Worm (Caenorhabditis elegans) whole organism, late embryonic: ENCODE data around the gene C15H7.4.

Source experiments
- F13H6.1 ChIP-seq: sonication (generic microtip); optimal IDR thresholded peaks from 2 replicates; lab custom pipeline; 2016; ENCODE audit warnings: missing genetic modification characterization, missing compliant biosample characterization
- ahr-1 ChIP-seq: sonication (generic microtip); optimal IDR thresholded peaks from 2 replicates; lab custom pipeline; 2016; ENCODE audit warnings: missing genetic modification characterization, missing compliant biosample characterization
- ama-1 ChIP-seq: fragments of 150-350 bp; optimal IDR thresholded peaks from 2 replicates; lab custom pipeline; 2014
- dmd-4 ChIP-seq: sonication (generic microtip); optimal IDR thresholded peaks from 2 replicates; lab custom pipeline; 2016; ENCODE audit warnings: borderline replicate concordance, missing genetic modification characterization, missing compliant biosample characterization
- dve-1 ChIP-seq: sonication (generic microtip); optimal IDR thresholded peaks from 2 replicates; lab custom pipeline; 2017; ENCODE audit warnings: antibody characterized with exemption, mild to moderate bottlenecking, missing genetic modification characterization, missing compliant biosample characterization
- gmeb-2 ChIP-seq: sonication (generic microtip); optimal IDR thresholded peaks from 2 replicates; lab custom pipeline; 2016; ENCODE audit warnings: missing genetic modification characterization, inconsistent platforms, missing compliant biosample characterization
- madf-2 ChIP-seq: sonication (generic microtip); optimal IDR thresholded peaks from 2 replicates; lab custom pipeline; 2017; ENCODE audit warnings: missing genetic modification characterization, missing compliant biosample characterization
- nhr-11 ChIP-seq: fragments of 150-350 bp; optimal IDR thresholded peaks from 2 replicates; lab custom pipeline; 2014; ENCODE audit warnings: missing biosample characterization, missing genetic modification characterization
- rnt-1 ChIP-seq: sonication (generic microtip); optimal IDR thresholded peaks from 2 replicates; lab custom pipeline; 2016; ENCODE audit warnings: missing genetic modification characterization, missing compliant biosample characterization
- sox-2 ChIP-seq: fragments of 200-800 bp; sonication (Bioruptor generic); IDR thresholded peaks from 2 replicates; pipeline ENCODE4 v1.3.6; 2022; ENCODE audit warnings: missing genetic modification reagents, missing genetic modification characterization, missing compliant biosample characterization
- tbx-7 ChIP-seq: sonication (generic microtip); optimal IDR thresholded peaks from 2 replicates; lab custom pipeline; 2016; ENCODE audit warnings: missing genotype, missing genetic modification characterization, missing compliant biosample characterization
- unc-42 ChIP-seq: sonication (generic microtip); optimal IDR thresholded peaks from 2 replicates; lab custom pipeline; 2016; ENCODE audit warnings: missing genotype, missing genetic modification characterization, missing compliant biosample characterization
- unc-55 ChIP-seq: sonication (generic microtip); optimal IDR thresholded peaks from 2 replicates; lab custom pipeline; 2017; ENCODE audit warnings: missing biosample characterization, missing genetic modification reagents, missing genetic modification characterization
- unc-86 ChIP-seq: sonication (generic microtip); optimal IDR thresholded peaks from 2 replicates; lab custom pipeline; 2016; ENCODE audit warnings: missing genetic modification characterization, missing compliant biosample characterization

ce11 chrIII:9612097-9612496 lies 43.6 kb downstream of the C15H7.4 start, which contains the start of gene bbs-4:
- TF ChIP-seq madf-2 (no peak), unc-55 (GFP tag; lab: Kevin White, UChicago) (no peak), sox-2 (GFP tag; lab: Robert Waterston, UW) (no peak), gmeb-2 (tag; lab: Kevin White, UChicago) (no peak), rnt-1 (no peak), nhr-11 (tag; lab: Kevin White, UChicago) (no peak), dmd-4 (tag; lab: Kevin White, UChicago) (no peak), ahr-1 (tag; lab: Kevin White, UChicago) (no peak), unc-42 (tag; lab: Kevin White, UChicago) (no peak), ama-1 (lab: Kevin White, UChicago) (no peak), F13H6.1 (tag; lab: Kevin White, UChicago) (no peak), dve-1 (no peak), tbx-7 (tag; lab: Kevin White, UChicago) (no peak), unc-86 (tag; lab: Kevin White, UChicago) (no peak)
